1 fruit fly cellular context compared by ENCODE assay signal in the genomic region with DNA sequence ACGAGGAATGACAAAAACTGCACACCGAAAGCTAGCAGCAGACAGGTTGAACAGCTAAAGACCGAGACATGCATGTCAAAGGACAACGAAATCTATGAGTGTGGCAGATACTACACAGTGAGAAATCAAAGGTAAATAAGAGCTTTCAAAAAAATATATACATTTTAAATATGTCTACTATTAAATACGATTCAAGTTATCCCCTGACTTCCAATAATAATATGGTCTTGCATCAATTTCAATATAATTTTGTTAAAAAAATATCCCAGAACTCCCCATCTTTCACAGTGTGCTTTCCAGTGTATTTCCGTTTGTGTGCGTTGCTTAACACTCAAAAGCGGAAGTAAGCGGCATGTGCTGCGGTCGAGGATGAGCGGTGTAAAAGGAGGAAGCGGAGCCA.
TF ChIP-seq lines count a peak whose summit lies in the region.

No protein-coding gene starts in this region.

TF ChIP-seq in whole organism, prepupa, 60 proteins besides CTCF, POLR2A, EP300 and RAD21 (continued from another document):
- peak; percentile 19 for TF ChIP-seq pdm3 (GFP tag; optimal IDR thresholded peaks at IDR 0.05; lab: Kevin White, UChicago)
- TF ChIP-seq CG9139 (GFP tag; optimal IDR thresholded peaks at IDR 0.05; lab: Kevin White, UChicago): no peak
- TF ChIP-seq CG6854 (GFP tag; optimal IDR thresholded peaks at IDR 0.05; lab: Kevin White, UChicago): no peak
- TF ChIP-seq OdsH (GFP tag; optimal IDR thresholded peaks at IDR 0.05; lab: Kevin White, UChicago): peak; percentile 13
- peak; percentile 34; the same call in 1 of the 3 replicates for TF ChIP-seq CG6163 (GFP tag; IDR thresholded peaks at IDR 0.05; lab: Robert Waterston, UW)
- TF ChIP-seq Met (GFP tag; optimal IDR thresholded peaks at IDR 0.05; lab: Kevin White, UChicago): no peak
- TF ChIP-seq Lpt (GFP tag; optimal IDR thresholded peaks at IDR 0.05; lab: Kevin White, UChicago): no peak
- TF ChIP-seq CG32006 (GFP tag; optimal IDR thresholded peaks at IDR 0.05; lab: Kevin White, UChicago): peak; percentile 45
- no peak for TF ChIP-seq topi (GFP tag; optimal IDR thresholded peaks at IDR 0.05; lab: Kevin White, UChicago)
- TF ChIP-seq CG4318 (GFP tag; optimal IDR thresholded peaks at IDR 0.05; lab: Kevin White, UChicago): no peak
- TF ChIP-seq CG10669 (GFP tag; optimal IDR thresholded peaks at IDR 0.05; lab: Kevin White, UChicago): peak; percentile 44
